Fruit fly (Drosophila melanogaster): ENCODE results near the gene CG8492.

Gene CG8492

DNA sequence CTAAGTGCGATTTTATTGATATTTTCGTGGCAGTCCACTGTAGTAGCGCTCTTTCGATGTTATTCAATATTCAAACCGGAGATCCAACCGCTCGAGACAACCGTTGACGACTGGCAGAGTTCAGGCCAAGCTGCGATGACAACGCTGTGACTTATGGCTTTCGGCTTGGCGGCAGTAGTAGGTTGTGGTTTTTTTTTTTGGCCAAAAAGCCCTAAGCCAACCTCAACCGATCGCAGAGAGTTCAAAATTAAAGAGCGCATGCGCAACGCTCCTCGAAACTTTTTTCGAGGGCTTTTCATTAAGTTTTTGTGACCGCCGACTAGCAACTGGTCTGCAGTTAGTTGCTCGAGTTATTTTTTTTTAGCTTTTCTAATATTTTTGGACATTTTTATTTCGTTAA, 10.9 kb upstream of the CG8492 start, which contains the start of gene Snmp2:
TSS of gene Snmp2 (minus strand) at position 101 of the 400 bp plus-strand sequence.
- TF ChIP-seq pan (optimal IDR thresholded peaks at IDR 0.05) (no peak), CG8478 (optimal IDR thresholded peaks at IDR 0.05) (no peak), EcR (GFP tag; optimal IDR thresholded peaks at IDR 0.05) (no peak), Dll (optimal IDR thresholded peaks at IDR 0.05) (no peak), psq (optimal IDR thresholded peaks at IDR 0.05) (no peak), usp (GFP tag; optimal IDR thresholded peaks at IDR 0.05) (no peak)

DNA sequence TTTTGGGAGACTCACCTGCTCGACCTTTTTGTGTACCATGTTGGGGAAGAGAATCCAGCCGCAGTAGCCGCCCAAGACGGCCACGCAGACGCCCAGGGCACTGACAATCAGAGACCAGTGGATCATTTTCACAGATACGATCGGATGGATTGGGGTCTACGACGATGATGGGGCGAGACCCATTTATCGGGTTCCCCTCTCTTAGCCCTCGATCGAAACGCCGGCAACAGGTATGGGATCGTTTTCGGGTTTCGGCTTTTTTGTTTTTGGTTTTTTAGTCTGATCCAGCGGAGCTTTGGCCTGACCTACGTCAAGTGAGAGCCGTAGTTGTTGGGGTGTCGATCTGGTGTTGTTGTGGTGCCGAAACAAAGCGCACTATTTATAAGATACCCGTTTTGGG, 10.0 kb upstream of the CG8492 start:
- TF ChIP-seq psq (optimal IDR thresholded peaks at IDR 0.05): no peak
- no peak for TF ChIP-seq Dll (optimal IDR thresholded peaks at IDR 0.05)
- TF ChIP-seq EcR (GFP tag; optimal IDR thresholded peaks at IDR 0.05): no peak
- no peak for TF ChIP-seq CG8478 (optimal IDR thresholded peaks at IDR 0.05)
- no peak for TF ChIP-seq usp (GFP tag; optimal IDR thresholded peaks at IDR 0.05)
- no peak for TF ChIP-seq pan (optimal IDR thresholded peaks at IDR 0.05)

DNA sequence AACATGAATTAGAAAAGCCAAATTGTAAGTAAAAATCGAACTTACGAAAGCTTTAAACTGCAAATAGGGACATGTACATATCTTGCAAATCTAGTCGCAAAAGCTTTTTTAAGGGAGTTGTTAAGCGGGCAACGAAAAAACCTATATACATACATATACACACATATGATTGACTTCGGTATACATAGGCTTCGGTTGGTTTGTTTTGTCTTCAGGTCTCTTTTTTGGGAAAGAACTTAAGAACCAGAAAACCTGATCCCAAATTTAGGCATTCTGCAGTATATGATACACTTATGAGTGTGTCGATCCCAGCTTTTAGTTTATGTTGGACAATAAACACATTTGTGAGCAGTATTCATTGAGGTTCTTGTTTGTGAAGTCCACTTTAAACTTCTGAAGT, 5.3 kb downstream of the CG8492 start:
- TF ChIP-seq Dll (optimal IDR thresholded peaks at IDR 0.05) (no peak), pan (optimal IDR thresholded peaks at IDR 0.05) (no peak), usp (GFP tag; optimal IDR thresholded peaks at IDR 0.05) (no peak), CG8478 (optimal IDR thresholded peaks at IDR 0.05) (no peak), EcR (GFP tag; optimal IDR thresholded peaks at IDR 0.05) (no peak), psq (optimal IDR thresholded peaks at IDR 0.05) (no peak)

DNA sequence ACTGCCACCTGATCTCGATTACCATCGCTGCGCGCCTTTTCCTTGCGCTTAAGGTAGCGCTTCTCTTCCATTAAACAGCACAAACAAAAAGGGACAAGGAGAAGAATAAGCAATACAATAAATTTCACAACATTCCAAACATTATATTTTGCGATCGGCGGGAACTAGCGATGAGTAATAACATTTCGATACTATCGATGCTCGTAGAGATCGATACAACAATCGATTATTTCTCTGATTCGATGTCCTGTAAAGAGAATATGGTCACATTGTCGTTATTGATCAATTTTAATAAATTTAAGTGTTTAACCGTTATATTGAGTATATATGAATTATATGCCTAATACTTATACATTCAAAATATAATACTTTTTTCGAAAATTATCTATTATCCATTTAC, 5.7 kb downstream of the CG8492 start, which contains the start of gene CG7457:
TSS of gene CG7457 (minus strand) at position 189 of the 400 bp plus-strand sequence.
- TF ChIP-seq pan (optimal IDR thresholded peaks at IDR 0.05): no peak
- TF ChIP-seq usp (GFP tag; optimal IDR thresholded peaks at IDR 0.05): no peak
- TF ChIP-seq Dll (optimal IDR thresholded peaks at IDR 0.05): no peak
- TF ChIP-seq EcR (GFP tag; optimal IDR thresholded peaks at IDR 0.05): no peak
- no peak for TF ChIP-seq CG8478 (optimal IDR thresholded peaks at IDR 0.05)
- TF ChIP-seq psq (optimal IDR thresholded peaks at IDR 0.05): no peak

DNA sequence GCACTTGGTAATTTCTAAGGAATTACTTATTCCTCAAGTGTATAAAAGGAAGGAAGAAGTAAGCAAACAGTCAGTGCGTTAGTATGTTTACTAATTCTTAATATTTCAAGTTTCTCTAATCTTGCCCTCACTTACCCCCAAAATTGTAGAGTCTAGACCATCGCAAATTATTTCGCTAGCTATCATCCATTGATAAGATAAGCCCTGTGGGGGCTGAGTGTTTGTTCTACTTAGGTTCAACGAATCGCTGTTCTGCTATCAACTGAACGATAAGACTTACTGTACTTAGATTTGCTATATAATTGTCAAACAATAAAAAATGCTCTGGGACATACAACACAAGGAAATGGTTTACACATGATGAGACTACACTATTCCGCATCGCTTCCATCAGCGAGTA, 10.5 kb downstream of the CG8492 start:
- no peak for TF ChIP-seq EcR (GFP tag; optimal IDR thresholded peaks at IDR 0.05)
- TF ChIP-seq usp (GFP tag; optimal IDR thresholded peaks at IDR 0.05): no peak
- no peak for TF ChIP-seq psq (optimal IDR thresholded peaks at IDR 0.05)
- TF ChIP-seq Dll (optimal IDR thresholded peaks at IDR 0.05): no peak
- no peak for TF ChIP-seq pan (optimal IDR thresholded peaks at IDR 0.05)
- no peak for TF ChIP-seq CG8478 (optimal IDR thresholded peaks at IDR 0.05)

DNA sequence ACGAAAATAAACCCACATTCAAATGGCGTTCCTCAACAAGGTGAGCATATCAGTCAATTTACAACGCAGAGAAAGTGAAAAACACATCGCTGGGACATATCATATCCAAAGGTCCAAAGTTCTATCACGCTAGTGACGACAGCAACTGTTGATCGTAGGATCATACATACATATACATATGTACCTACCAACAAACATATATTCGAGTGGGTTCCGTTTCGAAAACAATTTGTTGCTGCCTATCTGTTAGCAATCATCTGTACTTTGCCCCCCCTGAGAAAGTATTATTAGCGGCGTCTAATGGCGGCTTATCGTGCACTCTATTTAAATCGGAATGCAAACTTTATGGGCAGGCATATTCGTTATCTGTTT, 12.6 kb downstream of the CG8492 start:
- TF ChIP-seq EcR (GFP tag; optimal IDR thresholded peaks at IDR 0.05) (no peak), usp (GFP tag; optimal IDR thresholded peaks at IDR 0.05) (no peak), Dll (optimal IDR thresholded peaks at IDR 0.05) (no peak), pan (optimal IDR thresholded peaks at IDR 0.05) (no peak), CG8478 (optimal IDR thresholded peaks at IDR 0.05) (no peak), psq (optimal IDR thresholded peaks at IDR 0.05) (no peak)

DNA sequence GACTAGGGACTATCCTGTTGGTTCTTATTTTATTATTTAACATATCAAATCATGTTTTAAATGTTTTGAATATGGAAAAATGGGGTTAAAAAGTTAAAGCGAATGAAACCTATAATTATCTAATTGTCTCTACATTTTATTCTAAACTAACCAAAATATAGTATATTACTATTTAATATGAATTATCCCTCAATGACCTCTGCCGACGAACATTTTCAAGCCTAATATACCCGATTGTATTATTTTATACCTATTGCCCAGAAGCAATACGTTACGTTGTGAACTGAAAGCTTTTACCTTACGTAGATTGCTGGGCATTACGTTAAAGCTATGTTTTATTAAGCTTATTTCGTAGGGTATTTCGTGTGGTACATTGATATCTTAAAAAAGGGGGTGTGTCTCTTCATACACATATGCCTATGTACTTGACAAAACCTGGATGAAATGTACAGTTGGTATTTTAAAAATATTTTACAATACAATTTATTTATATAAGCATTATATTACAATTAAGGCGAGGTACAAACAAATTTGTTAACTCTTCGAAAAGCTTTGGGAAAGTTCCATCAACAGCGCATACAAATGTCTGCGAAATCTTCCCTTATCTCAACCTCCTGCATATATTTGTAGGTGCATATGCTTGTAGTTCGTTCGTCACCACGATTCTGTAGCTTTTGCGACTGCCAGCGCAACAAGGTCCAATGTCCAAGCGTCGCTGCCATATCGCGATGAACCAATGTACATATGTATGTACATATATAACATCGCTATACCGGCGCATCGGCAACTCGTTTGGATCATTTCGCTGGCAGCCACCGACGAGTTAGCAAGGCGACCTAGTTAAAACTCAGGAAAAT, 13.2 kb downstream of the CG8492 start, which contains the start of gene Mcad:
TSS of gene Mcad (plus strand) at position 790 of the 857 bp plus-strand sequence.
- TF ChIP-seq usp (GFP tag; optimal IDR thresholded peaks at IDR 0.05) (no peak), CG8478 (optimal IDR thresholded peaks at IDR 0.05) (no peak), EcR (GFP tag; optimal IDR thresholded peaks at IDR 0.05) (no peak), Dll (optimal IDR thresholded peaks at IDR 0.05) (no peak), pan (optimal IDR thresholded peaks at IDR 0.05) (peak; percentile 95)

DNA sequence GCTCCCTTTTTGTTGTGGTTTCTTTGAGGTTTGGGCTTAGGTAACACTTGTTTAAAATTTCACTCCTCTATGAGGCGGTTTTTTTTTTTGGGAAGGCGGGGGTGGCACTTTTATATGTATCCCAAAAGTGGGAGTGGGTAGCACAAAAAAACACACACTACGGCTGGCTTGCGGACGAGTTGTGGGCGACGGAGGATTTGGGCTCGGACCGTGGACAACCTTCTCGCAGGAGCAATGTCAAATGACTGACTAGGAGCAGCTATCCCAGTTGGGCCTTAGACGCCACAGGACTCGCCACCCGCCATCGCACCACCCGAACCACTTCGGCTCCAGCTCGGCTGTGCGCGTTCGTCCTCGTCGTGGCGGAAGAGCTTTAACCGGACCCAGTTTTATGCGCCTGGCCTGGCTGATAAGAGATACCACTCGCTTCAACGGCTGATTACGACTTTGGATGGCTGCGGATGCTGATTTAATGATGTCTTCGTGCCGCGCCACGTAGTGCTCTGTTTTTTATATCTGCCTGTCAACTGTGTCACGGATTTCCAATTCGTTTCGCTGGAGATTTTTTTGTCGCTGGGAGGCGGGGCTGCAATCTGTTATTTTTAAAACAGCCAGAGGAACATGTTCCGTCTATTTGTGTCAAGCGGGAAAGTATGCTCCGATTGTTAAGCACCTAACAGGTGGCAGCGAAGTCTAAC, 14.0 kb downstream of the CG8492 start, which contains the start of gene Ank2:
TSS of gene Ank2 (minus strand) at position 533 of the 698 bp plus-strand sequence.
- TF ChIP-seq pan (optimal IDR thresholded peaks at IDR 0.05) (no peak), usp (GFP tag; optimal IDR thresholded peaks at IDR 0.05) (no peak), EcR (GFP tag; optimal IDR thresholded peaks at IDR 0.05) (no peak), Dll (optimal IDR thresholded peaks at IDR 0.05) (no peak), CG8478 (optimal IDR thresholded peaks at IDR 0.05) (no peak), psq (optimal IDR thresholded peaks at IDR 0.05) (no peak)

DNA sequence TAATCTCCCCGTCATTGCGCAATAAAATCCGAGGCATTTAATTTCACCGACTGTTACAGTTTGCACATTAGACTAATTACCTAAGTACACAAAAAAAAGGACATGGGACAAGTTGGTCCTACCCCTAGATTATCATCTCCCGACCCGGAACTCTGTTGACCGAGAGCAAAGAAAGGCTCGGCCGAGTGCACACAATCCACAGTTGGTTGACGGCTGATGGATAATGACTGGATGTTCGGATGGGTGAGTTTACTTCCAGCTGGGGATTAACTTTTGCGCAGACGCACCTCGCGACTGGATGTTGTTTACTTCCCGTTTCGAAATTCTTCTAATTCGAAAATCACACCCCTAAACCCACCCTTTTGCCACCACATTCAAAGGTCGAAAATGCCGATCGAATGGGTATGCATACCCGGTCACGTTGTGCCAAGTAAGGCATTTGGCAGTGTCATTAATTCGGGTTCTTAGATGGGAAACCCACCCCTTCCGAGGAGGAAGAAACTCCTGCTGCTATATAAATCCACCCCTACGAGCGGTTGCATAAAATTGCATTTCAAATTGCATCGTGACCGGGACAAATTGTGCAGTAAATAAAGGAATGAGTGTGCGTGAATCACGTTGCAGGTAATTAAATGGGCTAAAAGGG, 17.6 kb downstream of the CG8492 start:
- no peak for TF ChIP-seq EcR (GFP tag; optimal IDR thresholded peaks at IDR 0.05)
- no peak for TF ChIP-seq usp (GFP tag; optimal IDR thresholded peaks at IDR 0.05)
- TF ChIP-seq pan (optimal IDR thresholded peaks at IDR 0.05): no peak
- TF ChIP-seq psq (optimal IDR thresholded peaks at IDR 0.05): no peak
- TF ChIP-seq Dll (optimal IDR thresholded peaks at IDR 0.05): no peak
- TF ChIP-seq CG8478 (optimal IDR thresholded peaks at IDR 0.05): no peak

DNA sequence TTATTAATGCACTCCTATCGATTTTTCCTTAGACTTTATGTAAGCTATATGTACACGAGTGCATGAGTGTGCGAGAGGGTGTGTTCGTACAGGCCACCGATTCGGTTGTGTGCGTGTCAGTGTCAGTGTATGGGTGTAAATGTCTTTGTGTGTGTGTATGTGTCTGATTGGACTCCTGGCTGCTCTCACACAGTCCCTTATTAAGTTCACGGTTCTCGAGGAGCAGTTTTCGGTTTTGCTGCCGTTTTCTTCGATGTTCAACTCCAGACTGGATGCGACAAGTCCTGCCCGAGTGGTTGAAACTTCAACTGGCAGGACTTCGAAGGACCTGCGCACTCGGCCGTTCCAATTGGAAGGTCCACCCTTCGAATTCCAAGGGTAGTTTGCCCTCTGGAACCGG, 18.6 kb downstream of the CG8492 start:
- TF ChIP-seq pan (optimal IDR thresholded peaks at IDR 0.05): no peak
- TF ChIP-seq EcR (GFP tag; optimal IDR thresholded peaks at IDR 0.05): no peak
- TF ChIP-seq Dll (optimal IDR thresholded peaks at IDR 0.05): no peak
- TF ChIP-seq psq (optimal IDR thresholded peaks at IDR 0.05): no peak
- TF ChIP-seq usp (GFP tag; optimal IDR thresholded peaks at IDR 0.05): no peak
- TF ChIP-seq CG8478 (optimal IDR thresholded peaks at IDR 0.05): no peak

DNA sequence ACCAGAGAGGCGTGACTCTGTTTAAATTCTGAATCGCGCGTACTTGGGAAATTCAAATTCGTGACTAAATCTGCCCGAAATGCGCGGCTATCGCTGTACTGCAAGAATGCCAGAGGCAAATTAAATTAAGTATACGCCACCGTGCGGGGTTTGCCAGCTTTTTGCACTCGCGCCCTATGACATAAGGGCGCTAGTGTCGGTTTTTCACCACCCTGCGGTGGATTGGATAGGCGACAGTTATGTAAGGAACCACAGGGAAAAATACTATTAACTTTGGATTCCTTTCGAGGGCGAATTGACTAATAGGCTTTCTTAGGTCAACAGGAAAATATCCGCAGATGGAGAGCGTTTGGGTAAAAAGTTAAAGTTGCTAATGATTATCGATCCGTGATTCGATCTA, 36.4 kb downstream of the CG8492 start, which contains the start of gene CG44195:
TSS of gene CG44195 (minus strand) at position 101 of the 400 bp plus-strand sequence.
- TF ChIP-seq Dll (optimal IDR thresholded peaks at IDR 0.05) (no peak), pan (optimal IDR thresholded peaks at IDR 0.05) (no peak), EcR (GFP tag; optimal IDR thresholded peaks at IDR 0.05) (no peak), psq (optimal IDR thresholded peaks at IDR 0.05) (no peak), usp (GFP tag; optimal IDR thresholded peaks at IDR 0.05) (no peak), CG8478 (optimal IDR thresholded peaks at IDR 0.05) (no peak)

Data from whole organism.